Fruit fly (Drosophila melanogaster): ENCODE results near the gene dy.
A peak's percentile ranks its signal among the peaks of the same experiment; 100 is the strongest.

DNA sequence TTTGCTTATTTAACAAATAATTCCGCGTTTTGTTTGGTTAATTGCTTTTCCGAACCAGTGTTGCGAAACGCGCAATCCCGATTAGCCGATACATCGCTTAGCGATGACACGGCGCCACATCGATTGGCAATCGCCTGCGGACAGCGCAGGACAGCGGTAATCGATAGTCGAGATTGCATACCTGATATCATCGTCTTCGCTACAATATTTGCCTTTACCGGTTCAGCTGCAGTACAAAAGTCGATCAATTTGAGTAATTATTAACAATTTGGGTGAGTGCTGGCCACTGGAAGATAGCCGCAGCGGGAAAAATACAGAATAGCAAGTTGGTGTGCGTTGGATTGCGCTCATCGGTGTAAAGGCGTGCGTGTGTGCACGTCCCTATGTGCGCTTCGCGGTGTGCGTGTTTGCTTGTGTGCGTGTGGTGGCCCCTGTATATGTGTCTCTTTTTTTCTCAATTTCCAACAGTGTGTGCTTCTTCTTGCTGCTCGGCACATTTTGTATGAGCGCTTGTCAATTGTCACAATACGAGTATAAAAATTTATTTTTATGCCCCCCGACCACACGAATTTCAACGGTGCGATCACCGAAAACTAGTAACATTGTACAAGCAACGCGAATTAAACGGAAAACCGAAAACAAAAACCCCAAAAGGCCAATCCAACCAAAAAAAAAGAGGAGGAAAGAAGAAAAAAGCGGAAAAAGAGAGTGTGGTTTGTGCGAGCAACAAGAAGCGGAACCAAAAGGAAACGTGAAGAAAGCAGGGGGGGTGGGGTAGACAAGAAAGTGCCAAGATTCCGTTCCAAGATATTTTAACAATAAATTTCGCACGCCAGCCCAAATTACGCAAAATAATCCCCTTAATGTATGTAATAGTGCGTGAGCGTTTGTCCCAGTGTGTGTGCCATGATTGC lies 14.1 kb upstream of the dy start, which contains the start of gene CkIIbeta:
- TF ChIP-seq CTCF (optimal IDR thresholded peaks at IDR 0.05), result peak in 1 of 2 experiments; percentile 19
- TF ChIP-seq CG8478 (optimal IDR thresholded peaks at IDR 0.05), result no peak

Measured in S2 (cell line).